Fruit fly (Drosophila melanogaster): ENCODE measurements around the gene Cpr78Cc.

The Cpr78Cc gene

dm6 chr3L:21262426-21262825, 38.0 kb upstream of the Cpr78Cc start (continued):
- TF ChIP-seq Atf3 (GFP tag; optimal IDR thresholded peaks at IDR 0.05) (no peak), chinmo (GFP tag; IDR thresholded peaks at IDR 0.05; ENCODE audit: partially characterized antibody) (no peak), crc (GFP tag; optimal IDR thresholded peaks at IDR 0.05) (no peak), Bgb (GFP tag; IDR thresholded peaks at IDR 0.05; ENCODE audit: partially characterized antibody) (peak; percentile 45), vvl (GFP tag; IDR thresholded peaks at IDR 0.05) (peak; percentile 55; the same call in 1 of the 2 replicates), CG2199 (GFP tag; IDR thresholded peaks at IDR 0.05) (peak; percentile 57; the same call in 2 of the 3 replicates), luna (GFP tag; optimal IDR thresholded peaks at IDR 0.05) (no peak), org-1 (GFP tag; optimal IDR thresholded peaks at IDR 0.05) (no peak), maf-S (GFP tag; optimal IDR thresholded peaks at IDR 0.05) (no peak), Drgx (GFP tag; IDR thresholded peaks at IDR 0.05) (no peak), emc (GFP tag; optimal IDR thresholded peaks at IDR 0.05) (no peak), CG17802 (tag; optimal IDR thresholded peaks at IDR 0.05) (no peak), tna (GFP tag; IDR thresholded peaks at IDR 0.05; ENCODE audit: partially characterized antibody) (no peak), p53 (GFP tag; optimal IDR thresholded peaks at IDR 0.05) (no peak), pzg (GFP tag; optimal IDR thresholded peaks at IDR 0.05) (no peak), CG18476 (GFP tag; optimal IDR thresholded peaks at IDR 0.05) (no peak), exex (tag; optimal IDR thresholded peaks at IDR 0.05) (peak; percentile 34), stwl (tag; optimal IDR thresholded peaks at IDR 0.05) (peak; percentile 21), grn (GFP tag; optimal IDR thresholded peaks at IDR 0.05) (peak; percentile 41), CG12219 (GFP tag; optimal IDR thresholded peaks at IDR 0.05) (no peak), NC2α (GFP tag; optimal IDR thresholded peaks at IDR 0.05) (no peak), D19B (GFP tag; optimal IDR thresholded peaks at IDR 0.05) (peak; percentile 33), mam (GFP tag; optimal IDR thresholded peaks at IDR 0.05) (no peak), HmgZ (tag; optimal IDR thresholded peaks at IDR 0.05) (peak; percentile 20), amos (GFP tag; IDR thresholded peaks at IDR 0.05; ENCODE audit: partially characterized antibody) (peak; percentile 38; the same call in 1 of the 2 replicates), Asciz (GFP tag; optimal IDR thresholded peaks at IDR 0.05) (peak; percentile 12), Med (GFP tag) (peak; percentile 17), vfl (GFP tag; optimal IDR thresholded peaks at IDR 0.05) (no peak)

- TF ChIP-seq emc (GFP tag; optimal IDR thresholded peaks at IDR 0.05) (no peak), CG8089 (GFP tag; optimal IDR thresholded peaks at IDR 0.05) (no peak), CG4404 (GFP tag; IDR thresholded peaks at IDR 0.05) (no peak), vnd (GFP tag; IDR thresholded peaks at IDR 0.05; ENCODE audit: partially characterized antibody) (no peak), H2.0 (GFP tag; IDR thresholded peaks at IDR 0.05) (no peak), CG7987 (GFP tag; optimal IDR thresholded peaks at IDR 0.05) (no peak), knrl (GFP tag; IDR thresholded peaks at IDR 0.05; ENCODE audit: partially characterized antibody) (no peak), NFAT (GFP tag; IDR thresholded peaks at IDR 0.05) (no peak), CG14965 (GFP tag; optimal IDR thresholded peaks at IDR 0.05; ENCODE audit: borderline replicate concordance) (no peak), mirr (GFP tag; optimal IDR thresholded peaks at IDR 0.05) (no peak), D19B (GFP tag; optimal IDR thresholded peaks at IDR 0.05) (peak; percentile 58), CG11560 (tag; IDR thresholded peaks at IDR 0.05) (no peak), Lim3 (GFP tag; IDR thresholded peaks at IDR 0.05) (no peak), sens (GFP tag) (peak; percentile 20), CG15479 (GFP tag; optimal IDR thresholded peaks at IDR 0.05) (peak; percentile 82), NC2β (GFP tag; optimal IDR thresholded peaks at IDR 0.05) (no peak), Vsx1 (GFP tag; optimal IDR thresholded peaks at IDR 0.05) (no peak), tio (GFP tag; optimal IDR thresholded peaks at IDR 0.05) (no peak), CG8290 (GFP tag; optimal IDR thresholded peaks at IDR 0.05) (no peak), CG8290 (tag; optimal IDR thresholded peaks at IDR 0.05) (no peak), CG6813 (GFP tag; optimal IDR thresholded peaks at IDR 0.05) (no peak)
These were observed 34.2 kb upstream of the Cpr78Cc start for dm6 chr3L:21266101-21266656.
